Worm (Caenorhabditis elegans): Measurements from ENCODE around the gene nhr-39.

The nhr-39 gene

ce11 chrV:9338452-9338851, 35.3 kb downstream of the nhr-39 start:
- peak; percentile 75 for TF ChIP-seq C06A6.2 (GFP tag; conservative IDR thresholded peaks at IDR 0.05)
- no peak for TF ChIP-seq sptf-2 (GFP tag; optimal IDR thresholded peaks at IDR 0.05)
- peak; percentile 17 for TF ChIP-seq attf-5 (GFP tag; optimal IDR thresholded peaks at IDR 0.05)
- TF ChIP-seq B0336.3 (GFP tag; IDR thresholded peaks at IDR 0.05), result 0 out of 2 replicates have a peak, but pooled peaks have one; percentile 41
- TF ChIP-seq dpl-1 (GFP tag; optimal IDR thresholded peaks at IDR 0.05), result no peak
- TF ChIP-seq nfya-2 (GFP tag; IDR thresholded peaks at IDR 0.05), result no peak
- TF ChIP-seq lin-26 (GFP tag; IDR thresholded peaks at IDR 0.05), result peak; percentile 58; the same call in 1 of the 2 replicates
- TF ChIP-seq egl-18 (GFP tag; IDR thresholded peaks at IDR 0.05), result no peak
- TF ChIP-seq aptf-3 (GFP tag; IDR thresholded peaks at IDR 0.05), result no peak
- 0 out of 2 replicates have a peak, but pooled peaks have one; percentile 15 for TF ChIP-seq hmg-1.2 (GFP tag; IDR thresholded peaks at IDR 0.05)
- TF ChIP-seq madf-10 (tag; optimal IDR thresholded peaks at IDR 0.05), result peak; percentile 58
- no peak for TF ChIP-seq rpc-1 (optimal IDR thresholded peaks at IDR 0.05)
- no peak for TF ChIP-seq rpc-1 (tag; optimal IDR thresholded peaks at IDR 0.05)
- no peak for TF ChIP-seq Y95B8A.8 (GFP tag; IDR thresholded peaks at IDR 0.05)
- peak; percentile 52 for TF ChIP-seq hrde-1 (tag; optimal IDR thresholded peaks at IDR 0.05; ENCODE audit: borderline replicate concordance)
- no peak for TF ChIP-seq nfya-1 (tag; optimal IDR thresholded peaks at IDR 0.05; ENCODE audit: borderline replicate concordance, insufficient read depth)
- no peak for TF ChIP-seq F10E7.11 (tag; optimal IDR thresholded peaks at IDR 0.05)
- peak; percentile 83 for TF ChIP-seq repo-1 (tag; optimal IDR thresholded peaks at IDR 0.05)
- peak; percentile 80; the same call in 1 of the 2 replicates for TF ChIP-seq Y79H2A.3 (GFP tag; conservative IDR thresholded peaks at IDR 0.05)
- peak; percentile 96 for TF ChIP-seq ama-1 (optimal IDR thresholded peaks at IDR 0.05)
- TF ChIP-seq ama-1 (GFP tag; optimal IDR thresholded peaks at IDR 0.05), result no peak
- no peak for TF ChIP-seq hsf-1 (GFP tag; IDR thresholded peaks at IDR 0.05)
- TF ChIP-seq F52B5.7 (tag; optimal IDR thresholded peaks at IDR 0.05), result peak; percentile 15
- peak; percentile 41 for TF ChIP-seq ztf-26 (tag; optimal IDR thresholded peaks at IDR 0.05)
- TF ChIP-seq ZK185.1 (tag; optimal IDR thresholded peaks at IDR 0.05; ENCODE audit: poor library complexity, severe bottlenecking), result peak; percentile 75
- TF ChIP-seq madf-3 (GFP tag; IDR thresholded peaks at IDR 0.05), result 0 out of 2 replicates have a peak, but pooled peaks have one; percentile 7
- no peak for TF ChIP-seq lsl-1 (GFP tag; optimal IDR thresholded peaks at IDR 0.05)
- TF ChIP-seq let-526 (GFP tag; IDR thresholded peaks at IDR 0.05), result 0 out of 2 replicates have a peak, but pooled peaks have one; percentile 49
- TF ChIP-seq Y56A3A.18 (GFP tag; IDR thresholded peaks at IDR 0.05), result no peak
- TF ChIP-seq ceh-100 (GFP tag; IDR thresholded peaks at IDR 0.05), result no peak; the same call in 1 of the 2 replicates
- TF ChIP-seq lin-40 (tag; optimal IDR thresholded peaks at IDR 0.05), result peak; percentile 24
- TF ChIP-seq Y53F4B.3 (GFP tag; IDR thresholded peaks at IDR 0.05), result no peak
- 0 out of 2 replicates have a peak, but pooled peaks have one; percentile 80 for TF ChIP-seq F37B4.10 (GFP tag; IDR thresholded peaks at IDR 0.05)
- TF ChIP-seq atf-7 (tag; optimal IDR thresholded peaks at IDR 0.05), result peak; percentile 9
- no peak for TF ChIP-seq zfh-2 (GFP tag; conservative IDR thresholded peaks at IDR 0.05)
- 0 out of 2 replicates have a peak, but pooled peaks have one; percentile 61 for TF ChIP-seq ztf-28 (GFP tag; IDR thresholded peaks at IDR 0.05)
- peak; percentile 41; the same call in 1 of the 2 replicates for TF ChIP-seq lir-1 (GFP tag; conservative IDR thresholded peaks at IDR 0.05)
- TF ChIP-seq ceh-79 (tag; optimal IDR thresholded peaks at IDR 0.05), result no peak
- no peak for TF ChIP-seq D2030.7 (GFP tag; IDR thresholded peaks at IDR 0.05)
- TF ChIP-seq unc-130 (GFP tag; optimal IDR thresholded peaks at IDR 0.05), result no peak
- no peak for TF ChIP-seq nhr-120 (GFP tag; IDR thresholded peaks at IDR 0.05)
- peak; percentile 58; the same call in 1 of the 2 replicates for TF ChIP-seq Y53G8AR.9 (GFP tag; conservative IDR thresholded peaks at IDR 0.05)
- TF ChIP-seq tlf-1 (GFP tag; optimal IDR thresholded peaks at IDR 0.05), result peak; percentile 57
- TF ChIP-seq cebp-1 (GFP tag; IDR thresholded peaks at IDR 0.05), result 0 out of 2 replicates have a peak, but pooled peaks have one; percentile 22
- TF ChIP-seq cebp-1 (tag; optimal IDR thresholded peaks at IDR 0.05), result peak; percentile 58
- no peak for TF ChIP-seq attf-6 (GFP tag; IDR thresholded peaks at IDR 0.05)
- no peak for TF ChIP-seq die-1 (tag; optimal IDR thresholded peaks at IDR 0.05)
- 0 out of 2 replicates have a peak, but pooled peaks have one; percentile 9 for TF ChIP-seq attf-3 (GFP tag; conservative IDR thresholded peaks at IDR 0.05)
- TF ChIP-seq snpc-4 (GFP tag; optimal IDR thresholded peaks at IDR 0.05), result no peak
- no peak for TF ChIP-seq snpc-4 (tag; optimal IDR thresholded peaks at IDR 0.05)
